Fruit fly (Drosophila melanogaster): ENCODE measurements around the gene CG43843.
A peak's percentile ranks its signal among the peaks of the same experiment; 100 is the strongest.

CG43843 gene

DNA sequence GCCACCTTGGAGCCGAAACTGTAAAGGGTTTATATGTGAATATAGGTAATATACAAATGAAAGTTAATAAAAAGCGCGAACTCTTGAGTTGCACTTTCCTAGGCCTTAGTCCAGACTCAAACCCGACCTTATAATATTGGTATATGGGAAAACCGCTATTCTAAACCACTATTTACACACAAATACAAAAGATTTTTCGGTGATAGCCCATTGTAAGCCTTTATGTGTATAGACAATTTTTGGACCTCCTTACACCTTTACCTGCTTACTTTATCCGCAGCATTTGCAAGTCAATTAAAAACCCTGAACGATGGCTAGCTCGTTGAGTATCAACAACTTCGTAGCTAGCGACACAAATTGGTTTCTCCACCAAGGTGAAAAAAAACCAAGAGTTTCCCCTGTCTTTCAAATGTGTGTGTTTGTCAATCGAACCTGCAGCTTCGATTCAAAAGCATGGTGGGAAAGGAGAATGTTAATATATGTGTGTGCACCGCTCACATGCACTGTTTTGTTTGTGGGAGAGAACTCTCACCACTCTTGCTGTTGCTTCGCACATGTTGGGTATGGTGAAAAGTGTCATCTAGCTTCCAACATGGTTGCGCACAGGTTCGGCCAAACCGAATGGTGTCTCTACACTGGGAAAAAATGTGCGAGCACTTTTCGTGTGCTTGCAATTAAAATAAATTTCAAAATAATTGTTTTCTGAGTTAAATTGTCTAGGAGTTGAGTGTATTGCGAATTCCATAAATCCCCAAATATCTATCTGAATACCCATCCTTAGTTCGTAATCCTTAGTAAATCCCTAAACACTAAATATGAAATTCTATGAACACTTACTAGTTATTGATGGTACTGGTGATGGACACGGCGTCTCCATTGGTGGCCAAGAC, 46.7 kb upstream of the CG43843 start (continued):
- TF ChIP-seq Camta (GFP tag; optimal IDR thresholded peaks at IDR 0.05) (peak; percentile 64), pzg (GFP tag; optimal IDR thresholded peaks at IDR 0.05) (no peak), CG2129 (GFP tag; IDR thresholded peaks at IDR 0.05; ENCODE audit: partially characterized antibody) (no peak), repo (GFP tag; optimal IDR thresholded peaks at IDR 0.05) (peak; percentile 74), Hsf (GFP tag; optimal IDR thresholded peaks at IDR 0.05) (peak; percentile 85), CG33213 (GFP tag; optimal IDR thresholded peaks at IDR 0.05) (peak; percentile 84), Hmx (GFP tag; optimal IDR thresholded peaks at IDR 0.05) (peak; percentile 15), unc-4 (GFP tag; IDR thresholded peaks at IDR 0.05; ENCODE audit: partially characterized antibody) (no peak), CG11560 (tag; IDR thresholded peaks at IDR 0.05) (no peak; the same call in 2 of the 3 replicates), Doc3 (GFP tag; IDR thresholded peaks at IDR 0.05; ENCODE audit: partially characterized antibody) (no peak), eyg (GFP tag; optimal IDR thresholded peaks at IDR 0.05) (peak; percentile 50), Trl (optimal IDR thresholded peaks at IDR 0.05) (no peak), Trl (GFP tag; optimal IDR thresholded peaks at IDR 0.05) (peak; percentile 86), az2 (GFP tag; optimal IDR thresholded peaks at IDR 0.05) (peak; percentile 79), CG11093 (GFP tag; IDR thresholded peaks at IDR 0.05) (peak; percentile 32; the same call in 1 of the 3 replicates), CG10366 (GFP tag; IDR thresholded peaks at IDR 0.05) (peak; percentile 74), CG1792 (GFP tag; optimal IDR thresholded peaks at IDR 0.05) (peak; percentile 75), CG12155 (GFP tag; optimal IDR thresholded peaks at IDR 0.05) (peak; percentile 76), CG4404 (GFP tag; IDR thresholded peaks at IDR 0.05) (no peak), p53 (GFP tag; optimal IDR thresholded peaks at IDR 0.05) (peak; percentile 43), dm (GFP tag; optimal IDR thresholded peaks at IDR 0.05) (peak; percentile 45), CG7928 (GFP tag; optimal IDR thresholded peaks at IDR 0.05) (no peak), dmrt99B (tag; optimal IDR thresholded peaks at IDR 0.05) (peak; percentile 80), HmgZ (tag; optimal IDR thresholded peaks at IDR 0.05) (peak; percentile 3), org-1 (GFP tag; optimal IDR thresholded peaks at IDR 0.05) (peak; percentile 71), CG13624 (GFP tag; optimal IDR thresholded peaks at IDR 0.05) (peak; percentile 64), ems (GFP tag; optimal IDR thresholded peaks at IDR 0.05) (peak; percentile 76), Xrp1 (GFP tag; IDR thresholded peaks at IDR 0.05) (peak; percentile 91), CG9437 (GFP tag; optimal IDR thresholded peaks at IDR 0.05) (peak; percentile 52), Aef1 (GFP tag; IDR thresholded peaks at IDR 0.05) (peak; percentile 61), Asciz (GFP tag; optimal IDR thresholded peaks at IDR 0.05) (no peak), dpn (GFP tag; optimal IDR thresholded peaks at IDR 0.05) (peak; percentile 76 to 81), CG2202 (tag; optimal IDR thresholded peaks at IDR 0.05) (peak; percentile 52), Pdp1 (GFP tag; optimal IDR thresholded peaks at IDR 0.05) (peak; percentile 75 to 82), CG7839 (tag; optimal IDR thresholded peaks at IDR 0.05) (peak; percentile 80), sr (GFP tag; IDR thresholded peaks at IDR 0.05) (peak; percentile 72), CrebB (tag; optimal IDR thresholded peaks at IDR 0.05) (peak; percentile 7), CG1024 (GFP tag; IDR thresholded peaks at IDR 0.05) (peak; percentile 74), bowl (GFP tag; IDR thresholded peaks at IDR 0.05) (peak; percentile 48; the same call in 1 of the 2 replicates), chm (GFP tag; IDR thresholded peaks at IDR 0.05) (peak; percentile 89), gro (GFP tag; optimal IDR thresholded peaks at IDR 0.05) (peak; percentile 79), CG13287 (GFP tag; IDR thresholded peaks at IDR 0.05; ENCODE audit: partially characterized antibody) (no peak), ATbp (GFP tag; optimal IDR thresholded peaks at IDR 0.05) (peak; percentile 79), CG5953 (GFP tag; IDR thresholded peaks at IDR 0.05) (peak; percentile 78), E2f1 (GFP tag; IDR thresholded peaks at IDR 0.05) (peak; percentile 81), CoRest (tag; optimal IDR thresholded peaks at IDR 0.05) (peak; percentile 46), PHDP (tag; optimal IDR thresholded peaks at IDR 0.05) (peak; percentile 79), onecut (GFP tag; IDR thresholded peaks at IDR 0.05) (peak; percentile 79), Lim3 (GFP tag; IDR thresholded peaks at IDR 0.05) (no peak)
